Worm (Caenorhabditis elegans): ENCODE data around the gene cap-2.
A peak's percentile ranks its signal among the peaks of the same experiment; 100 is the strongest.

The cap-2 gene

DNA sequence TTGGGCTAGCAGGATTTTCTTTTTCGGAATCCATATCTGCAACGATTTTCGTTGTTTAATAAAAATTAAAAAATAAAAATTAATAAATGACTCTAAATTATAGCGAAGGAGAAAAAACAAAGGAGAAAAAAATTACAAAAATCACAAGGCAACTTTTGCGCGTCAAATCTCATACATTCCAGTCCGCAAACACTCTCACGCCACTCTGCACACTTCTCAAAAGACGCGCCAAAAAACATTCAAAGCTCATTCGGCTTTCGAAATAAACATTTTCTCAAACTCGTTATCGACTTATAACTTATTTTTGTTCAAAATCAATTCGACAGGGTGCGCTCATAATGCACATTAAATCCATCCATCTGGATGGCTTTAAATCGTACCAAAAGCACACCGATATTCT lies 45.0 kb upstream of the cap-2 start, which contains the start of the genes R06F6.12 and mix-1 (continued):
- no peak for TF ChIP-seq unc-39 (tag; optimal IDR thresholded peaks at IDR 0.05)
- TF ChIP-seq eor-1 (tag; optimal IDR thresholded peaks at IDR 0.05): no peak

- TF ChIP-seq jun-1 (tag; optimal IDR thresholded peaks at IDR 0.05): no peak
- TF ChIP-seq elt-1 (tag; optimal IDR thresholded peaks at IDR 0.05): no peak
- TF ChIP-seq daf-12 (tag; optimal IDR thresholded peaks at IDR 0.05): no peak
- no peak for TF ChIP-seq unc-39 (tag; optimal IDR thresholded peaks at IDR 0.05)
- no peak for TF ChIP-seq fkh-10 (GFP tag; optimal IDR thresholded peaks at IDR 0.05)
- no peak for TF ChIP-seq nhr-25 (tag; optimal IDR thresholded peaks at IDR 0.05)
- no peak for TF ChIP-seq nhr-76 (tag; optimal IDR thresholded peaks at IDR 0.05)
- no peak for TF ChIP-seq tbx-2 (tag; optimal IDR thresholded peaks at IDR 0.05)
- TF ChIP-seq snpc-4 (tag; optimal IDR thresholded peaks at IDR 0.05): no peak
- no peak for TF ChIP-seq eor-1 (tag; optimal IDR thresholded peaks at IDR 0.05)
- TF ChIP-seq nhr-67 (tag; optimal IDR thresholded peaks at IDR 0.05): no peak
- TF ChIP-seq pqm-1 (tag; optimal IDR thresholded peaks at IDR 0.05): no peak
- TF ChIP-seq nhr-11 (tag; optimal IDR thresholded peaks at IDR 0.05): no peak
- no peak for TF ChIP-seq zag-1 (tag; optimal IDR thresholded peaks at IDR 0.05)
These were observed 39.9 kb upstream of the cap-2 start, which contains the start of gene VM106R.1 for ce11 chrII:10829081-10829480. Gene VM106R.1, minus strand, starts transcription at chrII:10829181.

DNA sequence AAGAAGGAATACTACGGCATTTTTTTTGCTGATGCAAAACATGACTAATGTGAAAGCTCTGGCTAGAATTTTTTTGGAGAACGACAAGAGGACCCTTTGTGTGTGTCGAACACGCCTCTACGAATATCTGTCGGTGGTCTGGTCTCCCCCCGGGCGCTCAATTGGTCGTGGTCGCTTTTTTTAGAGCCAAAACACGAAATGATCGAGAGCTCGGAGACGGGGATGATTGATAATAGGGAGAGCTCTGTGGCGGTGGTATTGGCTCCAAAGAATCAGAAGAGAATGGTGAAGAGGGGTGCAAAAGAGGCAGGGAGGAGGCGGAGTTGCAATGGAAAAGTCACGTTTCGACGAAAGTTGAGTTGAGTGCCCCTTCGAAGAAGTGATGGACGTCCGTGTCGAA lies 39.4 kb upstream of the cap-2 start:
- TF ChIP-seq elt-1 (tag; optimal IDR thresholded peaks at IDR 0.05) (no peak), skn-1 (tag; optimal IDR thresholded peaks at IDR 0.05) (no peak), lin-39 (tag; optimal IDR thresholded peaks at IDR 0.05) (peak; percentile 84), nhr-76 (tag; optimal IDR thresholded peaks at IDR 0.05) (no peak), aly-2 (tag; optimal IDR thresholded peaks at IDR 0.05) (no peak), nfya-1 (tag; optimal IDR thresholded peaks at IDR 0.05; ENCODE audit: insufficient read depth) (peak; percentile 24)

DNA sequence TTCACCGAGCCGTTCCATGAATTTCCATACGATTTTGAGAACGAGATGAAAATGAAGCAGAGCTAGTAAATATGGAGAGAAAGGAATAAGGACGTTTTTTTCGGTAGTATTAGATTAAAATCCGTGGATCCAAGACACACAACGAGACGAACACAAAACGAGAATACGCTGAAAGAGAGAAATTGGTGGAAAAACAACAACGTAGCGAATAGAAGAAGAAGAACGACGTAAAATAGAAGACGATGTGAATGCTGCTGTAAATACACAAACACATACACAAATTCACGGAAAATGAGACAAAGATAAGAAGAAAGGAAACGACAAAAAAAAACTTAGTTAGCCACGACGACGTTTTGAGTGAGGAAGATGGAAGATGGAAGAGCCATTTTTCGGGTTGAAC lies 34.3 kb upstream of the cap-2 start:
- TF ChIP-seq ceh-82 (tag; optimal IDR thresholded peaks at IDR 0.05) (no peak), ztf-11 (tag; optimal IDR thresholded peaks at IDR 0.05) (no peak), egl-5 (tag; optimal IDR thresholded peaks at IDR 0.05) (no peak), pha-4 (tag; optimal IDR thresholded peaks at IDR 0.05) (no peak), elt-2 (tag; optimal IDR thresholded peaks at IDR 0.05) (no peak), ceh-28 (tag; optimal IDR thresholded peaks at IDR 0.05) (no peak), mdl-1 (tag; optimal IDR thresholded peaks at IDR 0.05) (no peak), nhr-43 (tag; optimal IDR thresholded peaks at IDR 0.05; ENCODE audit: poor library complexity, severe bottlenecking) (no peak), nfya-1 (tag; optimal IDR thresholded peaks at IDR 0.05; ENCODE audit: insufficient read depth) (no peak)

- TF ChIP-seq R02D3.7 (tag; optimal IDR thresholded peaks at IDR 0.05): no peak
- no peak for TF ChIP-seq lsy-12 (tag; optimal IDR thresholded peaks at IDR 0.05)
- no peak for TF ChIP-seq elt-3 (tag; optimal IDR thresholded peaks at IDR 0.05)
- peak; percentile 73 for TF ChIP-seq nfya-1 (tag; optimal IDR thresholded peaks at IDR 0.05; ENCODE audit: insufficient read depth)
- TF ChIP-seq pha-4 (tag; optimal IDR thresholded peaks at IDR 0.05): no peak
These were observed 30.4 kb upstream of the cap-2 start for ce11 chrII:10838550-10838949.

DNA sequence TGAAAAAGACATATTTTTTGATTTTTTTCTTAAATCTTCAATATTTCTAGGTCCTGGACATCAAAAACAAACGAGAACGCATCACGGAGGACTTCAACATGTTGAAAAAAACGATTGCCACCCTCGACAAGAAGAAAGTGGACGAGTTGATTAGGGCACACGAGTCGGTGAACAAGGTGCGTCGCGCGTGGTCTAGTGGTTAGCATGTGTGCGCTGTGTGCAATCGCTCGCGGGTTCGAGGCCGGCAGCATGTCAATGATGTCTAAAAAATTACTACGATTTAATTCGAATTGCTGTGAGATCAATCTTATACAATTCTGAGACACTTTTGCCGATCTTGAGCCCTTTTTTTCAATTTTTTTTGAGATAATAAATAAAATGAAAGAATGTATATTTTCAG lies 28.9 kb upstream of the cap-2 start:
- TF ChIP-seq tbx-2 (tag; optimal IDR thresholded peaks at IDR 0.05) (peak; percentile 62), jun-1 (tag; optimal IDR thresholded peaks at IDR 0.05) (peak; percentile 72), ama-1 (optimal IDR thresholded peaks at IDR 0.05) (peak; percentile 52), ztf-4 (tag; optimal IDR thresholded peaks at IDR 0.05) (peak; percentile 68), lin-39 (tag; optimal IDR thresholded peaks at IDR 0.05) (peak; percentile 94), ceh-16 (tag; optimal IDR thresholded peaks at IDR 0.05) (no peak), fkh-10 (GFP tag; optimal IDR thresholded peaks at IDR 0.05) (peak; percentile 8), lin-15B (tag; optimal IDR thresholded peaks at IDR 0.05) (peak; percentile 45), egl-5 (tag; optimal IDR thresholded peaks at IDR 0.05) (no peak), nhr-76 (tag; optimal IDR thresholded peaks at IDR 0.05) (no peak), hmg-11 (tag; optimal IDR thresholded peaks at IDR 0.05) (peak; percentile 90), unc-62 (GFP tag; optimal IDR thresholded peaks at IDR 0.05) (peak; percentile 40), nhr-25 (tag; optimal IDR thresholded peaks at IDR 0.05) (peak; percentile 71), sea-2 (GFP tag; optimal IDR thresholded peaks at IDR 0.05) (no peak), nfya-1 (tag; optimal IDR thresholded peaks at IDR 0.05; ENCODE audit: insufficient read depth) (peak; percentile 79), nhr-77 (tag; optimal IDR thresholded peaks at IDR 0.05) (peak; percentile 77), aly-2 (tag; optimal IDR thresholded peaks at IDR 0.05) (no peak), fkh-2 (tag; optimal IDR thresholded peaks at IDR 0.05) (no peak), ZK546.5 (tag; optimal IDR thresholded peaks at IDR 0.05) (no peak), nhr-43 (tag; optimal IDR thresholded peaks at IDR 0.05; ENCODE audit: poor library complexity, severe bottlenecking) (peak; percentile 83), ztf-11 (tag; optimal IDR thresholded peaks at IDR 0.05) (peak; percentile 28), R02D3.7 (tag; optimal IDR thresholded peaks at IDR 0.05) (peak; percentile 43), nhr-237 (tag; optimal IDR thresholded peaks at IDR 0.05) (no peak), mdl-1 (tag; optimal IDR thresholded peaks at IDR 0.05) (no peak), nhr-23 (tag; optimal IDR thresholded peaks at IDR 0.05) (peak; percentile 44), pqm-1 (tag; optimal IDR thresholded peaks at IDR 0.05) (peak; percentile 36), elt-2 (tag; optimal IDR thresholded peaks at IDR 0.05) (peak; percentile 58), nhr-12 (tag; optimal IDR thresholded peaks at IDR 0.05) (no peak), lsy-12 (tag; optimal IDR thresholded peaks at IDR 0.05) (peak; percentile 74)
